Fruit fly (Drosophila melanogaster) whole organism, adult: ENCODE measurements around the gene CG32313.

Experiments used
- CG14711 ChIP-seq: fragments of 200-800 bp; sonication (Bioruptor generic); optimal IDR thresholded peaks from 2 replicates; lab custom pipeline; 2018; ENCODE audit warnings: missing biosample characterization, mild to moderate bottlenecking, missing genetic modification characterization, moderate library complexity
- CG1620 ChIP-seq: fragments of 200-800 bp; sonication (Bioruptor generic); optimal IDR thresholded peaks from 2 replicates; lab custom pipeline; 2016; ENCODE audit warnings: missing biosample characterization, missing genetic modification characterization
- CG33017 ChIP-seq: fragments of 200-800 bp; sonication (Bioruptor generic); optimal IDR thresholded peaks from 2 replicates; lab custom pipeline; 2018; ENCODE audit warnings: missing biosample characterization, mild to moderate bottlenecking, missing genetic modification characterization, moderate library complexity
- CG7101 ChIP-seq: fragments of 200-800 bp; sonication (Bioruptor generic); optimal IDR thresholded peaks from 2 replicates; lab custom pipeline; 2018; ENCODE audit warnings: missing biosample characterization, mild to moderate bottlenecking, missing genetic modification characterization, moderate library complexity
- Clk ChIP-seq: fragments of 200-800 bp; sonication (Bioruptor generic); optimal IDR thresholded peaks from 2 replicates; lab custom pipeline; 2017; ENCODE audit warnings: missing biosample characterization, missing genetic modification characterization
- Crg-1 ChIP-seq: fragments of 200-800 bp; sonication (Bioruptor generic); optimal IDR thresholded peaks from 2 replicates; lab custom pipeline; 2016; ENCODE audit warnings: missing biosample characterization, missing genetic modification characterization
- Hr96 ChIP-seq: fragments of 200-800 bp; sonication (Bioruptor generic); optimal IDR thresholded peaks from 2 replicates; lab custom pipeline; 2016; ENCODE audit warnings: missing biosample characterization, missing genetic modification characterization
- Mnt ChIP-seq: fragments of 200-800 bp; sonication (Bioruptor generic); optimal IDR thresholded peaks from 2 replicates; lab custom pipeline; 2016; ENCODE audit warnings: missing biosample characterization, mild to moderate bottlenecking, missing genetic modification characterization
- cnc ChIP-seq, 2 experiments: fragments of >200 bp; optimal IDR thresholded peaks; 2 replicates each; lab custom pipeline; 2017
- kay ChIP-seq: fragments of 200-800 bp; sonication (Bioruptor generic); peaks from one replicate; lab custom pipeline; 2016; ENCODE audit warnings: missing biosample characterization, missing genetic modification characterization, borderline replicate concordance
- tj ChIP-seq: fragments of 200-800 bp; sonication (Bioruptor generic); optimal IDR thresholded peaks from 3 replicates; lab custom pipeline; 2017; ENCODE audit warnings: missing biosample characterization, mild to moderate bottlenecking, missing genetic modification characterization, moderate library complexity

- TF ChIP-seq Clk (GFP tag; lab: Kevin White, UChicago) (no peak), tj (GFP tag; lab: Kevin White, UChicago) (no peak), Crg-1 (GFP tag; lab: Kevin White, UChicago) (no peak), CG14711 (tag; lab: Kevin White, UChicago) (no peak), Hr96 (GFP tag; lab: Kevin White, UChicago) (no peak), Mnt (GFP tag; lab: Kevin White, UChicago) (no peak), CG7101 (tag; lab: Kevin White, UChicago) (no peak), CG1620 (GFP tag; lab: Kevin White, UChicago) (no peak), kay (GFP tag; lab: Kevin White, UChicago) (peak; percentile 49), cnc (optimal IDR thresholded peaks at IDR 0.05; lab: Kevin White, UChicago) (no peak), CG33017 (tag; lab: Kevin White, UChicago) (no peak)
Measured at dm6 chr3L:1590194-1590593, 44.7 kb upstream of the CG32313 start.
